Fruit fly (Drosophila melanogaster) whole organism, embryonic: Measurements from ENCODE around the gene Jarid2.

Source experiments
- Atf3 ChIP-seq: fragments of 200-800 bp; sonication (Bioruptor generic); optimal IDR thresholded peaks from 3 replicates; lab custom pipeline; 2016; ENCODE audit warnings: missing biosample characterization, missing genetic modification characterization
- Awh ChIP-seq: fragments of 200-800 bp; sonication (Bioruptor generic); IDR thresholded peaks from 2 replicates; pipeline ENCODE4, ENCODE4 v1.3.6; 2022; ENCODE audit warnings: missing biosample characterization, missing genetic modification characterization
- B-H1 ChIP-seq: fragments of 200-800 bp; sonication (Bioruptor generic); IDR thresholded peaks from 3 replicates; pipeline ENCODE4 v1.3.6; 2022; ENCODE audit warnings: missing biosample characterization, missing genetic modification characterization
- Blimp-1 ChIP-seq: fragments of 200-800 bp; sonication (Bioruptor generic); optimal IDR thresholded peaks from 3 replicates; lab custom pipeline; 2018; ENCODE audit warnings: missing biosample characterization, missing genetic modification characterization, mild to moderate bottlenecking, moderate library complexity, missing genetic modification reagents
- C15 ChIP-seq: fragments of 200-800 bp; sonication (Bioruptor generic); IDR thresholded peaks from 3 replicates; pipeline ENCODE4 v1.3.6; 2022; ENCODE audit warnings: missing biosample characterization, missing genetic modification characterization
- CG10209 ChIP-seq: fragments of 200-800 bp; sonication (Bioruptor generic); optimal IDR thresholded peaks from 3 replicates; lab custom pipeline; 2017; ENCODE audit warnings: missing biosample characterization, mild to moderate bottlenecking, missing genetic modification characterization, missing genetic modification reagents
- CG11560 ChIP-seq: fragments of 200-800 bp; sonication (Bioruptor generic); IDR thresholded peaks from 3 replicates; pipeline ENCODE4 v1.3.6; 2022; ENCODE audit warnings: missing biosample characterization, missing genetic modification characterization
- CG13775 ChIP-seq: fragments of 200-800 bp; sonication (Bioruptor generic); optimal IDR thresholded peaks from 3 replicates; lab custom pipeline; 2017; ENCODE audit warnings: missing biosample characterization, mild to moderate bottlenecking, missing genetic modification characterization
- CG14667 ChIP-seq: fragments of 200-800 bp; sonication (Bioruptor generic); IDR thresholded peaks from 2 replicates; pipeline ENCODE4 v1.3.6; 2022; ENCODE audit warnings: missing biosample characterization, missing genetic modification characterization
- CG16863 ChIP-seq: fragments of 200-800 bp; sonication (Bioruptor generic); optimal IDR thresholded peaks from 3 replicates; lab custom pipeline; 2016; ENCODE audit warnings: missing biosample characterization, missing genetic modification characterization
- CG17359 ChIP-seq: fragments of 200-800 bp; sonication (Bioruptor generic); optimal IDR thresholded peaks from 3 replicates; lab custom pipeline; 2018; ENCODE audit warnings: missing biosample characterization, mild to moderate bottlenecking, missing genetic modification characterization, moderate library complexity
- CG17568 ChIP-seq: fragments of 200-800 bp; sonication (Bioruptor generic); optimal IDR thresholded peaks from 2 replicates; lab custom pipeline; 2018; ENCODE audit warnings: missing biosample characterization, mild to moderate bottlenecking, missing genetic modification characterization, moderate library complexity
- CG18476 ChIP-seq: fragments of 200-800 bp; sonication (Bioruptor generic); optimal IDR thresholded peaks from 2 replicates; lab custom pipeline; 2016; ENCODE audit warnings: missing biosample characterization, mild to moderate bottlenecking, missing genetic modification characterization
- CG2199 ChIP-seq: fragments of 200-800 bp; sonication (Bioruptor generic); IDR thresholded peaks from 3 replicates; pipeline ENCODE4 v1.3.6; 2022; ENCODE audit warnings: missing biosample characterization, missing genetic modification characterization
- CG32772 ChIP-seq: fragments of 200-800 bp; sonication (Bioruptor generic); IDR thresholded peaks from 2 replicates; pipeline ENCODE4 v1.3.6; 2022; ENCODE audit warnings: missing biosample characterization, missing genetic modification characterization
- CG33213 ChIP-seq: fragments of 200-800 bp; sonication (Bioruptor generic); optimal IDR thresholded peaks from 3 replicates; lab custom pipeline; 2016; ENCODE audit warnings: missing biosample characterization, missing genetic modification characterization
- CG3847 ChIP-seq: fragments of 200-800 bp; sonication (Bioruptor generic); IDR thresholded peaks from 2 replicates; pipeline ENCODE4 v1.3.6; 2022; ENCODE audit warnings: missing biosample characterization, missing genetic modification characterization
- CG4360 ChIP-seq: fragments of 200-800 bp; sonication (Bioruptor generic); IDR thresholded peaks from 2 replicates; pipeline ENCODE4 v1.3.6; 2022; ENCODE audit warnings: missing biosample characterization, missing genetic modification characterization
- CG4424 ChIP-seq: fragments of 200-800 bp; sonication (Bioruptor generic); optimal IDR thresholded peaks from 3 replicates; lab custom pipeline; 2016; ENCODE audit warnings: missing biosample characterization, missing genetic modification characterization
- CG6254 ChIP-seq: fragments of 200-800 bp; sonication (Bioruptor generic); optimal IDR thresholded peaks from 3 replicates; lab custom pipeline; 2017; ENCODE audit warnings: mild to moderate bottlenecking, missing biosample characterization, missing genetic modification reagents, missing genetic modification characterization
- CG7745 ChIP-seq: fragments of 200-800 bp; sonication (Bioruptor generic); optimal IDR thresholded peaks from 2 replicates; lab custom pipeline; 2018; ENCODE audit warnings: missing biosample characterization, mild to moderate bottlenecking, missing genetic modification characterization, moderate library complexity
- CG7928 ChIP-seq: fragments of 200-800 bp; sonication (Bioruptor generic); optimal IDR thresholded peaks from 2 replicates; lab custom pipeline; 2017; ENCODE audit warnings: missing biosample characterization, mild to moderate bottlenecking, missing genetic modification characterization
- CG8388 ChIP-seq: fragments of 200-800 bp; sonication (Bioruptor generic); optimal IDR thresholded peaks from 2 replicates; lab custom pipeline; 2019; ENCODE audit warnings: missing biosample characterization, mild to moderate bottlenecking, missing genetic modification characterization, moderate library complexity
- CG8924 ChIP-seq: fragments of 200-800 bp; optimal IDR thresholded peaks from 3 replicates; lab custom pipeline; 2019; ENCODE audit warnings: missing biosample characterization, mild to moderate bottlenecking, missing genetic modification characterization, moderate library complexity
- CG9797 ChIP-seq: fragments of 200-800 bp; sonication (Bioruptor generic); optimal IDR thresholded peaks from 3 replicates; lab custom pipeline; 2018; ENCODE audit warnings: missing biosample characterization, mild to moderate bottlenecking, missing genetic modification characterization
- CHES-1-like ChIP-seq: fragments of 200-800 bp; sonication (Bioruptor generic); optimal IDR thresholded peaks from 2 replicates; lab custom pipeline; 2016; ENCODE audit warnings: missing biosample characterization, missing genetic modification characterization
- CTCF ChIP-seq: fragments of 200-800 bp; sonication (Bioruptor generic); optimal IDR thresholded peaks from 2 replicates; lab custom pipeline; 2017; ENCODE audit warnings: missing biosample characterization, mild to moderate bottlenecking, missing genetic modification characterization, moderate library complexity
- CkIIα-i1 ChIP-seq: fragments of 200-800 bp; sonication (Bioruptor generic); IDR thresholded peaks from 2 replicates; pipeline ENCODE4 v1.3.6; 2022; ENCODE audit warnings: missing biosample characterization, missing genetic modification characterization
- ERR ChIP-seq: fragments of 200-800 bp; sonication (Bioruptor generic); optimal IDR thresholded peaks from 2 replicates; lab custom pipeline; 2016; ENCODE audit warnings: missing biosample characterization, missing genetic modification characterization
- Hr39 ChIP-seq: fragments of >200 bp; optimal IDR thresholded peaks from 2 replicates; lab custom pipeline; 2017
- Jarid2 ChIP-seq: fragments of 200-800 bp; sonication (Bioruptor generic); optimal IDR thresholded peaks from 3 replicates; lab custom pipeline; 2017; ENCODE audit warnings: mild to moderate bottlenecking, missing biosample characterization, missing genetic modification reagents, missing genetic modification characterization
- Side ChIP-seq: fragments of 200-800 bp; sonication (Bioruptor generic); optimal IDR thresholded peaks from 2 replicates; lab custom pipeline; 2016; ENCODE audit warnings: missing biosample characterization, missing genetic modification characterization
- Ssrp ChIP-seq: fragments of 200-800 bp; sonication (Bioruptor generic); optimal IDR thresholded peaks from 2 replicates; lab custom pipeline; 2018; ENCODE audit warnings: missing biosample characterization, mild to moderate bottlenecking, missing genetic modification characterization, moderate library complexity
- Usf ChIP-seq: fragments of 200-800 bp; sonication (Bioruptor generic); optimal IDR thresholded peaks from 2 replicates; lab custom pipeline; 2017; ENCODE audit warnings: missing genotype, missing biosample characterization, missing genetic modification characterization
- al ChIP-seq: fragments of 200-800 bp; sonication (Bioruptor generic); IDR thresholded peaks from 2 replicates; pipeline ENCODE4 v1.3.6; 2022; ENCODE audit warnings: missing biosample characterization, missing genetic modification characterization
- chn ChIP-seq: fragments of 200-800 bp; sonication (Bioruptor generic); optimal IDR thresholded peaks from 2 replicates; lab custom pipeline; 2016; ENCODE audit warnings: missing biosample characterization, missing genetic modification characterization
- crol ChIP-seq: fragments of 200-800 bp; sonication (Bioruptor generic); IDR thresholded peaks from 2 replicates; pipeline ENCODE4 v1.3.6; 2022; ENCODE audit warnings: missing biosample characterization, missing genetic modification characterization
- cwo ChIP-seq: fragments of 200-800 bp; sonication (Bioruptor generic); optimal IDR thresholded peaks from 3 replicates; lab custom pipeline; 2017; ENCODE audit warnings: missing biosample characterization, missing genetic modification characterization, mild to moderate bottlenecking, moderate library complexity, missing genetic modification reagents
- ewg ChIP-seq: fragments of 200-800 bp; sonication (Bioruptor generic); optimal IDR thresholded peaks from 3 replicates; lab custom pipeline; 2017; ENCODE audit warnings: mild to moderate bottlenecking, missing biosample characterization, missing genetic modification reagents, missing genetic modification characterization
- fd64A ChIP-seq: fragments of 200-800 bp; sonication (Bioruptor generic); optimal IDR thresholded peaks from 3 replicates; lab custom pipeline; 2018; ENCODE audit warnings: missing biosample characterization, mild to moderate bottlenecking, missing genetic modification characterization
- jigr1 ChIP-seq: fragments of 200-800 bp; sonication (Bioruptor generic); IDR thresholded peaks from 3 replicates; pipeline ENCODE4 v1.3.6; 2022; ENCODE audit warnings: missing biosample characterization, missing genetic modification characterization
- odd ChIP-seq: fragments of 200-800 bp; sonication (Bioruptor generic); optimal IDR thresholded peaks from 2 replicates; lab custom pipeline; 2017; ENCODE audit warnings: missing biosample characterization, mild to moderate bottlenecking, missing genetic modification characterization
- phol ChIP-seq: fragments of 200-800 bp; sonication (Bioruptor generic); optimal IDR thresholded peaks from 3 replicates; lab custom pipeline; 2018; ENCODE audit warnings: missing biosample characterization, mild to moderate bottlenecking, missing genetic modification characterization, moderate library complexity
- rib ChIP-seq: fragments of 200-800 bp; sonication (Bioruptor generic); IDR thresholded peaks from 2 replicates; pipeline ENCODE4 v1.3.6; 2022; ENCODE audit warnings: missing biosample characterization, missing genetic modification characterization
- ro ChIP-seq: fragments of 200-800 bp; sonication (Bioruptor generic); IDR thresholded peaks from 2 replicates; pipeline ENCODE4 v1.3.6; 2022; ENCODE audit warnings: missing biosample characterization, missing genetic modification characterization
- sd ChIP-seq: fragments of 200-800 bp; sonication (Bioruptor generic); optimal IDR thresholded peaks from 3 replicates; lab custom pipeline; 2018; ENCODE audit warnings: missing biosample characterization, mild to moderate bottlenecking, missing genetic modification characterization, moderate library complexity
- sima ChIP-seq: fragments of 200-800 bp; sonication (Bioruptor generic); optimal IDR thresholded peaks from 2 replicates; lab custom pipeline; 2016; ENCODE audit warnings: missing biosample characterization, missing genetic modification characterization
- so ChIP-seq: fragments of 200-800 bp; sonication (Bioruptor generic); IDR thresholded peaks from 3 replicates; pipeline ENCODE4 v1.3.6; 2022; ENCODE audit warnings: missing biosample characterization, missing genetic modification characterization
- sug ChIP-seq: fragments of 200-800 bp; optimal IDR thresholded peaks from 2 replicates; lab custom pipeline; 2019; ENCODE audit warnings: missing biosample characterization, mild to moderate bottlenecking, missing genetic modification characterization, moderate library complexity
- tgo ChIP-seq: fragments of 200-800 bp; sonication (Bioruptor generic); IDR thresholded peaks from 3 replicates; pipeline ENCODE4 v1.3.6; 2022; ENCODE audit warnings: missing biosample characterization, missing genetic modification characterization
- tx ChIP-seq: fragments of 200-800 bp; sonication (Bioruptor generic); optimal IDR thresholded peaks from 2 replicates; lab custom pipeline; 2016; ENCODE audit warnings: missing biosample characterization, missing genetic modification characterization
- unc-4 ChIP-seq: fragments of 200-800 bp; sonication (Bioruptor generic); IDR thresholded peaks from 2 replicates; pipeline ENCODE4 v1.3.6; 2022; ENCODE audit warnings: missing biosample characterization, missing genetic modification characterization; ENCODE audit not compliant: partially characterized antibody
- zfh1 ChIP-seq: fragments of 200-800 bp; sonication (Bioruptor generic); IDR thresholded peaks from 3 replicates; pipeline ENCODE4 v1.3.6; 2022; ENCODE audit warnings: missing biosample characterization, missing genetic modification characterization

Jarid2 gene

dm6 chr3L:9465652-9466244 is 11.1 kb upstream of the Jarid2 start (continued):
- TF ChIP-seq C15 (no peak), ewg (GFP tag; lab: Kevin White, UChicago) (no peak), rib (GFP tag; lab: Robert Waterston, UW) (no peak), CG2199 (no peak), CG16863 (no peak), odd (GFP tag; lab: Kevin White, UChicago) (no peak), Ssrp (tag; lab: Kevin White, UChicago) (no peak), CG4360 (peak; percentile 75), so (no peak), CG3847 (0 out of 2 replicates have a peak, but pooled peaks have one; percentile 17), CG10209 (GFP tag; lab: Kevin White, UChicago) (no peak), ERR (no peak), CG13775 (GFP tag; lab: Kevin White, UChicago) (no peak), cwo (GFP tag; lab: Kevin White, UChicago) (no peak), crol (GFP tag; lab: Robert Waterston, UW) (peak; percentile 91), zfh1 (GFP tag; lab: Robert Waterston, UW) (no peak), CG7745 (tag; lab: Kevin White, UChicago) (no peak), B-H1 (GFP tag; lab: Robert Waterston, UW) (no peak), CG4424 (GFP tag; lab: Kevin White, UChicago) (no peak), CG17359 (tag; lab: Kevin White, UChicago) (no peak), unc-4 (GFP tag; lab: Robert Waterston, UW) (no peak), CG11560 (tag; lab: Robert Waterston, UW) (no peak), CHES-1-like (GFP tag; lab: Kevin White, UChicago) (no peak), jigr1 (GFP tag; lab: Robert Waterston, UW) (no peak), Atf3 (GFP tag; lab: Kevin White, UChicago) (no peak), CG32772 (GFP tag; lab: Robert Waterston, UW) (no peak), ro (GFP tag; lab: Robert Waterston, UW) (no peak), Blimp-1 (GFP tag; lab: Kevin White, UChicago) (no peak), Side (peak; percentile 1), Usf (GFP tag; lab: Kevin White, UChicago) (no peak), sug (tag; lab: Kevin White, UChicago) (peak; percentile 76), CG9797 (GFP tag; lab: Kevin White, UChicago) (no peak), CG33213 (GFP tag; lab: Kevin White, UChicago) (no peak), CG18476 (GFP tag; lab: Kevin White, UChicago) (no peak), CkIIα-i1 (GFP tag; lab: Robert Waterston, UW) (no peak), CG7928 (GFP tag; lab: Kevin White, UChicago) (no peak), tgo (GFP tag; lab: Robert Waterston, UW) (no peak), al (GFP tag; lab: Robert Waterston, UW) (no peak), CG14667 (GFP tag; lab: Robert Waterston, UW) (no peak), chn (GFP tag; lab: Kevin White, UChicago) (peak; percentile 28), Jarid2 (peak; percentile 13), sima (no peak), phol (tag; lab: Kevin White, UChicago) (peak; percentile 5), tx (GFP tag; lab: Kevin White, UChicago) (no peak), Awh (no peak), Hr39 (lab: Kevin White, UChicago) (no peak), CG6254 (GFP tag; lab: Kevin White, UChicago) (no peak), CTCF (GFP tag; lab: Kevin White, UChicago) (no peak), sd (tag; lab: Kevin White, UChicago) (peak; percentile 51), CG8388 (GFP tag; lab: Kevin White, UChicago) (no peak), CG17568 (GFP tag; lab: Kevin White, UChicago) (no peak), fd64A (GFP tag; lab: Kevin White, UChicago) (no peak), CG8924 (tag; lab: Kevin White, UChicago) (no peak)
